Worm (Caenorhabditis elegans): Measurements from ENCODE around the gene bath-23.

DNA sequence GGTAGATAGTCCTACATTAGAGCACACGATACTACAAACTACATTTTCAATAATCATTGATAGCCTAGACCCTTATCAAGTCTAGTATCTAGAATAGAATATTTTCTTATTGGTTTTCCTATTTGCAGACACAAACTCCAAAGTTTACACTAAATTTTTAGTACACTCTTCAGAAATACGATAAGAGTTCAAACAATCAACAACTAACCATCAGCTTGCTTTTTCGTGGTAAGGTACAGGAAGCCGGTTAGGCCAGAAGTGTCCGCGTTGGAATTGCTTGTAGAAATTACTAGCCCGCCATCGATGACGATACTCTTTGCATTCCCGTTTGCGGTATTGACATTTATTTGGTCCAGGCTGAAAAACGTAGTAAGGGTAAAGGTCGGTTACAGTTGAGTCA, 48.9 kb upstream of the bath-23 start, which contains the start of gene Y46D2A.1:
- TF ChIP-seq flt-1 (GFP tag; IDR thresholded peaks at IDR 0.05) (no peak), ets-7 (tag; optimal IDR thresholded peaks at IDR 0.05) (no peak)
